1 fruit fly cellular context compared by ENCODE assay signal in the genomic region with DNA sequence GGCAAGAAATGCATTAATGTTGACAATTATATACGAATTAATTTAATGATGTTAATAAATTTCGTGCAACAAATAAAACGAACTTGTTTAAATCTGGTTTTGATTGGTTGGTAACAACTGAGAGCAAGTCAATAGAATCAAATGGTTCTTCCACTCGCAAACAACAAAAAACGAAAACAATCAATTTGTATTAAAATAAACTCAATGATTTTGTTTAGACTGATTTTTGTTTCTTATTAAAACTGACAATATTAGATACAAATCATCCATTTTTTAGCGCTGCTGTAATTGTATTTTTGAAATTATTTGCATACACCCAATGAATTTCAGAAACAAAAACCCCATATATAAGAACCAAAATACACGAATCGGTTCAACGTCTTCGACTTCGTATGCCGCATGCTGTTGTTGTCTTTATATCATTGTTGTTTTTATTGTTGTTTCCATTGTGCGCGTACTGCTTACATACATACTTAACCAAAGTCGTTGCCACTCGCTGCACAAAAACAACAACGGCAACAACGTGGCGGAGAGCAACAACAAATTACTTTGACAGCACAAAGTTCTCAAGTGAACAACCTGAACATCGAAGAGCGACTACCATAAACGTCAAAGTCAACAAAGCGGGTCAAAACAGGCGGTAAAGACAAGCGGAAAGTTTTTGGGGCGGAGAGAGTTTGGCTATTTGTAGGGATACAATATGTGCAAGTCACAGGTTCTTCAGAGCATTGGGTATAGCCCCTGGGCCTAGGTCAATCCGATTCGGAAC.
TF ChIP-seq lines count a peak whose summit lies in the region.

No protein-coding gene starts in this region.

TF ChIP-seq in whole organism, embryonic, 481 proteins besides CTCF, POLR2A, EP300 and RAD21 (continued from another document):
- TF ChIP-seq tll (GFP tag; optimal IDR thresholded peaks at IDR 0.05; lab: Kevin White, UChicago) = peak in 1 of 2 experiments; percentile 2
- TF ChIP-seq CG15269 (tag; optimal IDR thresholded peaks at IDR 0.05; lab: Kevin White, UChicago) = no peak
- TF ChIP-seq sens (GFP tag; lab: Kevin White, UChicago) = peak; percentile 62
- TF ChIP-seq tup (GFP tag; optimal IDR thresholded peaks at IDR 0.05; lab: Kevin White, UChicago) = no peak
- peak; percentile 30; the same call in 1 of the 2 replicates for TF ChIP-seq Awh (GFP tag; IDR thresholded peaks at IDR 0.05; lab: Robert Waterston, UW)
TF ChIP-seq in whole organism, embryonic: peak in this region for 11.
